Worm (Caenorhabditis elegans): Measurements from ENCODE around the gene C39E6.2.
A peak's percentile ranks its signal among the peaks of the same experiment; 100 is the strongest.

C39E6.2 gene

ce11 chrX:4754725-4755124, at the start of gene C39E6.2:
Gene C39E6.2, minus strand, starts transcription at chrX:4755118.
- TF ChIP-seq ZK546.5 (tag; optimal IDR thresholded peaks at IDR 0.05) (no peak), ceh-9 (tag; optimal IDR thresholded peaks at IDR 0.05) (no peak), lsy-12 (tag; optimal IDR thresholded peaks at IDR 0.05) (no peak), elt-3 (tag; optimal IDR thresholded peaks at IDR 0.05) (no peak), nhr-11 (tag; optimal IDR thresholded peaks at IDR 0.05) (no peak), nfya-1 (tag; optimal IDR thresholded peaks at IDR 0.05; ENCODE audit: insufficient read depth) (no peak), lin-15B (tag; optimal IDR thresholded peaks at IDR 0.05) (no peak), egl-5 (tag; optimal IDR thresholded peaks at IDR 0.05) (no peak), jun-1 (tag; optimal IDR thresholded peaks at IDR 0.05) (no peak), aly-2 (tag; optimal IDR thresholded peaks at IDR 0.05) (no peak), nhr-43 (tag; optimal IDR thresholded peaks at IDR 0.05; ENCODE audit: poor library complexity, severe bottlenecking) (no peak)

- TF ChIP-seq nhr-12 (tag; optimal IDR thresholded peaks at IDR 0.05) (no peak), ceh-9 (tag; optimal IDR thresholded peaks at IDR 0.05) (no peak), egl-5 (tag; optimal IDR thresholded peaks at IDR 0.05) (peak; percentile 90), lin-39 (tag; optimal IDR thresholded peaks at IDR 0.05) (peak; percentile 53)
Observed at ce11 chrX:4803942-4804341, 49.0 kb upstream of the C39E6.2 start.

- TF ChIP-seq lin-39 (tag; optimal IDR thresholded peaks at IDR 0.05) (peak; percentile 95), unc-62 (GFP tag; optimal IDR thresholded peaks at IDR 0.05) (peak; percentile 56), ceh-16 (tag; optimal IDR thresholded peaks at IDR 0.05) (no peak)
Observed at ce11 chrX:4802255-4802654, 47.3 kb upstream of the C39E6.2 start.

ce11 chrX:4800892-4801291, 46.0 kb upstream of the C39E6.2 start:
- TF ChIP-seq unc-39 (tag; optimal IDR thresholded peaks at IDR 0.05) = no peak
- TF ChIP-seq elt-2 (tag; optimal IDR thresholded peaks at IDR 0.05) = peak; percentile 26

ce11 chrX:4800078-4800621, 45.2 kb upstream of the C39E6.2 start, which contains the start of gene mig-13:
Gene mig-13, minus strand, starts transcription at chrX:4800128.
- TF ChIP-seq lin-39 (tag; optimal IDR thresholded peaks at IDR 0.05) (peak; percentile 61), mdl-1 (tag; optimal IDR thresholded peaks at IDR 0.05) (no peak), lin-15B (tag; optimal IDR thresholded peaks at IDR 0.05) (no peak)

ce11 chrX:4795329-4795728, 40.4 kb upstream of the C39E6.2 start:
- TF ChIP-seq egl-27 (tag; optimal IDR thresholded peaks at IDR 0.05) (no peak), nhr-11 (tag; optimal IDR thresholded peaks at IDR 0.05) (no peak), unc-62 (GFP tag; optimal IDR thresholded peaks at IDR 0.05) (no peak), hmg-11 (tag; optimal IDR thresholded peaks at IDR 0.05) (no peak), fkh-10 (GFP tag; optimal IDR thresholded peaks at IDR 0.05) (no peak), mml-1 (tag; optimal IDR thresholded peaks at IDR 0.05) (no peak), fkh-2 (tag; optimal IDR thresholded peaks at IDR 0.05) (no peak), R02D3.7 (tag; optimal IDR thresholded peaks at IDR 0.05) (no peak), skn-1 (tag; optimal IDR thresholded peaks at IDR 0.05) (no peak), sea-2 (GFP tag; optimal IDR thresholded peaks at IDR 0.05) (no peak), fos-1 (tag; optimal IDR thresholded peaks at IDR 0.05) (no peak), ceh-16 (tag; optimal IDR thresholded peaks at IDR 0.05) (no peak), elt-3 (tag; optimal IDR thresholded peaks at IDR 0.05) (no peak), ceh-28 (tag; optimal IDR thresholded peaks at IDR 0.05) (no peak), jun-1 (tag; optimal IDR thresholded peaks at IDR 0.05) (peak; percentile 79), ceh-9 (tag; optimal IDR thresholded peaks at IDR 0.05) (no peak), ama-1 (optimal IDR thresholded peaks at IDR 0.05) (no peak), ceh-82 (tag; optimal IDR thresholded peaks at IDR 0.05) (no peak), nhr-237 (tag; optimal IDR thresholded peaks at IDR 0.05) (no peak), nhr-25 (tag; optimal IDR thresholded peaks at IDR 0.05) (peak; percentile 26), elt-1 (tag; optimal IDR thresholded peaks at IDR 0.05) (no peak), ztf-4 (tag; optimal IDR thresholded peaks at IDR 0.05) (no peak), daf-12 (tag; optimal IDR thresholded peaks at IDR 0.05) (no peak), zag-1 (tag; optimal IDR thresholded peaks at IDR 0.05) (no peak), lin-39 (tag; optimal IDR thresholded peaks at IDR 0.05) (no peak), egl-5 (tag; optimal IDR thresholded peaks at IDR 0.05) (no peak), nhr-23 (tag; optimal IDR thresholded peaks at IDR 0.05) (no peak), ztf-11 (tag; optimal IDR thresholded peaks at IDR 0.05) (no peak), pqm-1 (tag; optimal IDR thresholded peaks at IDR 0.05) (peak; percentile 95), eor-1 (tag; optimal IDR thresholded peaks at IDR 0.05) (no peak), nhr-67 (tag; optimal IDR thresholded peaks at IDR 0.05) (no peak), nfya-1 (tag; optimal IDR thresholded peaks at IDR 0.05; ENCODE audit: insufficient read depth) (peak; percentile 3), tbx-2 (tag; optimal IDR thresholded peaks at IDR 0.05) (no peak), pha-4 (tag; optimal IDR thresholded peaks at IDR 0.05) (peak; percentile 72), mdl-1 (tag; optimal IDR thresholded peaks at IDR 0.05) (no peak)
